Fruit fly (Drosophila melanogaster) ovary, adult (tissue): Measurements from ENCODE around the gene CG15020.

ENCODE experiments used
- CG17801 ChIP-seq: fragments of 200-800 bp; optimal IDR thresholded peaks from 2 replicates; lab custom pipeline; 2019; ENCODE audit warnings: missing biosample characterization, mild to moderate bottlenecking, missing genetic modification characterization, moderate library complexity; ENCODE audit not compliant: partially characterized antibody

CG15020 gene

dm6 chr3L:4397874-4398273 is 23.6 kb upstream of the CG15020 start:
- TF ChIP-seq CG17801 (GFP tag; lab: Kevin White, UChicago) = no peak

DNA sequence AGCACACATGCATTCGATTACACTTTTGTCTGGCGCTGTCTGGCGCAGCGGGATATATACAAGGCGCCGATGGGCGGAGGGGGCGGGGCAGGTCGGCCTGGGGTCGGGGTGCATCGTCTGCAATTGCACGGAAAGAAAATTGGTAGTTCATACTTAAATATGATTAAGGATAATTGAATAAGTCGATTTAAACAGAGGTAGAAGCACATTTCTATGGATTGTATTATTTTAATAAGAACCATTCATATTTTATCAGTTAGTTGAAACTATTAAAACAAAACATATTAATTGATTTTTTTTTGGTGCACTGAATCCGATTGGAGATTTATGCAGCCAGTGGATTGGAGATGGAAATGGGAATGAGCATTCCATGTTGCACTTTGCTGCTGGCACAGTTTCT is 21.6 kb upstream of the CG15020 start:
- TF ChIP-seq CG17801 (GFP tag; lab: Kevin White, UChicago) = no peak

DNA sequence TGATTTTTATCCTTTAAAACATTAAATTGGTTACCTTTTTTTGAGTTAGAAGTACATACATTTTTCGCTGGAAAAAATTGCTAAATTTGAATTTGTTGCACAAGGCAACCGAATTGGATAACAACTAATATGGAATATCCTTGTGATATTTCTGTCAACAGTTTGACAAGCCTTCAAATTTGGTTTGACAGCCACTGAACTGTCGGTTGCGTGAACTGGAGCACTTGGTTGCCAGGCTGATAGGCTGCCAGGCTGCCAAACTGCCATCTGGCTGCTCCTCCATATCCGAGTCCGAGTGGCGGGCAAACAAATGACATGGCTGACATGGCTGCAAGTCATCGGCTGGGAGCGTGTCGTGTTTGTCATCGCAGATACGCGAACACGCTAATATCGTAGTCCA is 20.2 kb upstream of the CG15020 start:
- no peak for TF ChIP-seq CG17801 (GFP tag; lab: Kevin White, UChicago)

dm6 chr3L:4403180-4403769 is 18.2 kb upstream of the CG15020 start, which contains the start of gene Syx17:
TSS of gene Syx17 (plus strand) at chr3L:4403487.
- no peak for TF ChIP-seq CG17801 (GFP tag; lab: Kevin White, UChicago)

- TF ChIP-seq CG17801 (GFP tag; lab: Kevin White, UChicago) = no peak
Observed at dm6 chr3L:4405922-4406321, 15.5 kb upstream of the CG15020 start, which contains the start of gene CG15019. TSS of gene CG15019 (minus strand) at chr3L:4406059.

dm6 chr3L:4406653-4407257 is 14.7 kb upstream of the CG15020 start, which contains the start of gene TP53INP:
TSS of gene TP53INP (plus strand) at chr3L:4406943.
- peak; percentile 49 for TF ChIP-seq CG17801 (GFP tag; lab: Kevin White, UChicago)

DNA sequence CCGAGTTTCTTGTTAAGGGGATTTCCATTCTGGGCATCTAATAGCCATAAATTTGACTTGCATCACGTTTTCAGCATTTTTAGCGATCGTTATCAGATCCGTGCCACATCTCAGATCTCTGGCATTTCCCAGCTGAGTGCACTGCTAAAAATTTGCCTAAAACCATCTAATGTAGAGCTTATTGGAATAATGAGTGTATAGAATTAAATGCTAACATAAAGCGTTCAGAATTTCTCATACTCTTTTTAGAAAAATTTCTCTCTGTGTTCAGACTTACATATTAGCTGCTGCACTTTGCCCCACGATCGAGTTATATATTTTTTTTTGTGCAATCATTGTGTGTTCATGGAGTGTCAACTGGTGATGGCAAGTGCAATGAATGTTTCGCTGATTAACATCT is 13.7 kb upstream of the CG15020 start:
- TF ChIP-seq CG17801 (GFP tag; lab: Kevin White, UChicago) = no peak

- TF ChIP-seq CG17801 (GFP tag; lab: Kevin White, UChicago) = no peak
Observed at dm6 chr3L:4408313-4409133, 12.9 kb upstream of the CG15020 start.

DNA sequence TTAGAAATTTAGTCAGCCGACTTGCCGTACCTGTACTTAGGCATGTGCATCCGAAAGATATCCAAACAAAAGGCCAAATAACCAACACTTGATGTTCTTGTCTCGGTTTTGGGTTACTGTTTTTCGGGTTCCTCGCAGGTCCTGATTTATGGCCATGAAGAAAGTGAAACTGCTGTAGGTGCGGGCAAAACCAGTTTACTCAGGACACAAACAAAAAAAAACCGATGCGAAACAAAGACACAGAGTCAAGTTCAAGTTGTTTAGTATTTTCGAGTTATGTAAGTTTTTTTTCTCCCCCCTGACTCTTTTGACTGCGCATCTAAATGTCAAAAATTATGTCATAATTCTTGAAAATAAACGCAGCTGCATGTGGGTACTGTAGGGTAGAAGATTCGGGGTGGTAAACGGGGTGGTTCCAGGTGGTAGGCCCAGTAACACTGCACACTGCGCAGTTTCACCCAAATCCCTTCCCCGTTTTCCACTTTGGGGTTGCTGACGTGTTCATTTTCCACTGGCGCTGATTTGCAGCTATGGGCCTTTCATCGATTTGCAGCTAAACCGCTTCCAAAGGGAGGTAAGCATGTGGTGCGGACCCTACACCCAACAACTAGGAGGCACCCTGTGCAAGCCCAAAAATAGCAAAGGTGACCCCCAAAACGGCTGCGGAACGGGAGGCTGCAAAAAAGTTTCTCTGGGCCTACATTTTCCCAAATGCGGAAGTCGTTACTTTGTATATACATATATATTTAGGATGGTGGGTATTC is 12.1 kb upstream of the CG15020 start:
- no peak for TF ChIP-seq CG17801 (GFP tag; lab: Kevin White, UChicago)

DNA sequence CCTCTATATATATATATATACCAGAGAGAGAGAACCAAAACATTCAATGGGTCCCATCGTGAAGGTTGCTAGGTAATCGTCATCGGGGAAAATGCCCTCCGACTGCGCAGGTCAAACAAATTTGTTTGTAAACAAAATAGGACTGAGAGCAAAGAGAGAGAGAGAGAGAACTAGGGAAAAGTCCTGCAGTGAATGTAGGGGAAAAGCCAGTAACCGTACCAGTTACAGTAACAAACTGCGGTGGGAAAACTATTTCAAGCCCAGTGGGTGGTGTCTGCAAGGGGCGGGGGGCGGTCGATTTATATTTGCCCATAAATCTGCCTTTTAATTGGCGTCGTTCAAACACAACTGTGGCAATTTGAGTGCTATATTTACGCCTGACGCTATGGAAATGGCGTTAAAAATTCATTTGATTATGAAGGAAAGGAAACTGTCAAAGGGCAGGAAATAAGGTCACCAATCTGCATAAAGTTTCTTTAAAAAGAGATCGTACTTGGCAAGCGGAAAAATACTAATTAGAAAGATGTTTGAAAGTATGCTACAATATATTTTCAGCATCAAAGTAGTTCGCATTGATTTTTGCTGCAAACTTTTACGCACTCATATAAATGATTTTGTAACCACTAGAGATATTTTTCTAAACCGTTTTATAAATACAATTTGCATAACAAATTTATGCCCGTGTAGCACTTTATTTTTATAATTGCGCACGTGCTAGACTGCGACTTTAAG is 11.4 kb upstream of the CG15020 start:
- no peak for TF ChIP-seq CG17801 (GFP tag; lab: Kevin White, UChicago)

dm6 chr3L:4411025-4411873 is 10.2 kb upstream of the CG15020 start:
- no peak for TF ChIP-seq CG17801 (GFP tag; lab: Kevin White, UChicago)

DNA sequence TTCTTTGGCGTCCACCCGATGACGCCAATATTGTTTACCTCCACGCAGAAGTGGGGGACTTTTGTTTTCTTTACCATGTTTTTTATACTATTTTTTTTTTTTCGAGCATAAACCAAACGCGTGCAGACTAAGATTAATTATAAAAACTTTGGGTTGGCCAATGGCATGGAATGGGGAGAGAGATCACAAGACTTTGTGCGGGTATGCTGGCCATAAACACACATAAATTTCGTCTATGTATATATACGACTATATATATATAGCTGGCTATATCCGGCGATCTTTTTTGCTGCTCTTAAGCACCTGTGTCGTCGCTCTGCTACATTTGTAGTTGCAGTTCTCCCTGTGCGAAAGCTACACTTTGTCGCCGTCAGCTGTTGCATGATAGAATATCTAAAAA is 9.5 kb upstream of the CG15020 start:
- TF ChIP-seq CG17801 (GFP tag; lab: Kevin White, UChicago) = no peak

dm6 chr3L:4412974-4413373 is 8.5 kb upstream of the CG15020 start:
- TF ChIP-seq CG17801 (GFP tag; lab: Kevin White, UChicago) = no peak
